Worm (Caenorhabditis elegans): ENCODE data around the gene esyt-2.

ce11 chrIII:6207046-6207445, 23.7 kb downstream of the esyt-2 start:
- TF ChIP-seq lin-13 (tag; optimal IDR thresholded peaks at IDR 0.05) (no peak), blmp-1 (tag; optimal IDR thresholded peaks at IDR 0.05) (no peak), lsy-2 (tag; optimal IDR thresholded peaks at IDR 0.05) (no peak), elt-3 (tag; optimal IDR thresholded peaks at IDR 0.05) (no peak), ham-2 (GFP tag; optimal IDR thresholded peaks at IDR 0.05) (no peak), pha-4 (tag; optimal IDR thresholded peaks at IDR 0.05) (no peak), drap-1 (GFP tag; optimal IDR thresholded peaks at IDR 0.05) (no peak), zip-8 (tag; optimal IDR thresholded peaks at IDR 0.05) (no peak), nhr-76 (tag; optimal IDR thresholded peaks at IDR 0.05) (no peak), ztf-11 (tag; optimal IDR thresholded peaks at IDR 0.05) (no peak), snpc-4 (tag; optimal IDR thresholded peaks at IDR 0.05) (no peak)
